Worm (Caenorhabditis elegans) whole organism, late embryonic: Measurements from ENCODE around the gene cul-6.

ENCODE experiments used
- C38D4.7 ChIP-seq: fragments of 200-800 bp; sonication (Bioruptor generic); optimal IDR thresholded peaks from 2 replicates; lab custom pipeline; 2018; ENCODE audit warnings: mild to moderate bottlenecking, missing genetic modification characterization, moderate library complexity, missing compliant biosample characterization
- K02D7.2 ChIP-seq: sonication (generic microtip); optimal IDR thresholded peaks from 2 replicates; lab custom pipeline; 2017; ENCODE audit warnings: mild to moderate bottlenecking, missing genetic modification characterization, missing compliant biosample characterization
- T23F11.4 ChIP-seq: fragments of 200-800 bp; sonication (Bioruptor generic); optimal IDR thresholded peaks from 2 replicates; lab custom pipeline; 2018; ENCODE audit warnings: mild to moderate bottlenecking, missing genetic modification characterization, missing compliant biosample characterization
- Y22D7AL.16 ChIP-seq: sonication (generic microtip); optimal IDR thresholded peaks from 2 replicates; lab custom pipeline; 2016; ENCODE audit warnings: missing genetic modification characterization, missing compliant biosample characterization
- ahr-1 ChIP-seq: sonication (generic microtip); optimal IDR thresholded peaks from 2 replicates; lab custom pipeline; 2016; ENCODE audit warnings: missing genetic modification characterization, missing compliant biosample characterization
- ama-1 ChIP-seq: fragments of 150-350 bp; optimal IDR thresholded peaks from 2 replicates; lab custom pipeline; 2014
- ceh-14 ChIP-seq: sonication (generic microtip); optimal IDR thresholded peaks from 2 replicates; lab custom pipeline; 2016; ENCODE audit warnings: missing genotype, missing genetic modification characterization, missing compliant biosample characterization
- ceh-19 ChIP-seq: fragments of 200-800 bp; sonication (Bioruptor generic); optimal IDR thresholded peaks from 2 replicates; lab custom pipeline; 2018; ENCODE audit warnings: mild to moderate bottlenecking, missing genetic modification characterization, missing compliant biosample characterization
- ceh-2 ChIP-seq: sonication (generic microtip); optimal IDR thresholded peaks from 2 replicates; lab custom pipeline; 2016; ENCODE audit warnings: missing genotype, missing genetic modification characterization, missing compliant biosample characterization
- ceh-24 ChIP-seq: sonication (generic microtip); optimal IDR thresholded peaks from 2 replicates; lab custom pipeline; 2016; ENCODE audit warnings: mild to moderate bottlenecking, missing genetic modification characterization, missing compliant biosample characterization
- ceh-31 ChIP-seq: sonication (generic microtip); optimal IDR thresholded peaks from 2 replicates; lab custom pipeline; 2016; ENCODE audit warnings: missing genetic modification characterization, missing compliant biosample characterization
- ceh-34 ChIP-seq: sonication (generic microtip); optimal IDR thresholded peaks from 2 replicates; lab custom pipeline; 2016; ENCODE audit warnings: mild to moderate bottlenecking, missing genetic modification characterization, missing compliant biosample characterization
- ceh-45 ChIP-seq: fragments of 200-800 bp; sonication (Bioruptor generic); IDR thresholded peaks from 2 replicates; pipeline ENCODE4 v1.3.6; 2022; ENCODE audit warnings: missing genetic modification reagents, missing genetic modification characterization, missing compliant biosample characterization
- ceh-48 ChIP-seq: sonication (generic microtip); optimal IDR thresholded peaks from 2 replicates; lab custom pipeline; 2016; ENCODE audit warnings: missing genetic modification characterization, inconsistent platforms, missing compliant biosample characterization
- ceh-6 ChIP-seq: fragments of 200-800 bp; sonication (Bioruptor generic); optimal IDR thresholded peaks from 2 replicates; lab custom pipeline; 2018; ENCODE audit warnings: mild to moderate bottlenecking, missing genetic modification characterization, missing compliant biosample characterization
- ceh-9 ChIP-seq: sonication (generic microtip); optimal IDR thresholded peaks from 2 replicates; lab custom pipeline; 2016; ENCODE audit warnings: mild to moderate bottlenecking, missing genetic modification characterization, inconsistent platforms, missing compliant biosample characterization
- che-1 ChIP-seq: sonication (generic microtip); optimal IDR thresholded peaks from 2 replicates; lab custom pipeline; 2016; ENCODE audit warnings: mild to moderate bottlenecking, missing genetic modification characterization, missing compliant biosample characterization
- dve-1 ChIP-seq: sonication (generic microtip); optimal IDR thresholded peaks from 2 replicates; lab custom pipeline; 2017; ENCODE audit warnings: antibody characterized with exemption, mild to moderate bottlenecking, missing genetic modification characterization, missing compliant biosample characterization
- elt-2 ChIP-seq: sonication (generic microtip); optimal IDR thresholded peaks from 2 replicates; lab custom pipeline; 2016; ENCODE audit warnings: missing genetic modification reagents, missing genetic modification characterization, missing compliant biosample characterization
- elt-4 ChIP-seq: sonication (generic microtip); optimal IDR thresholded peaks from 2 replicates; lab custom pipeline; 2016; ENCODE audit warnings: missing genetic modification characterization, missing compliant biosample characterization
- eyg-1 ChIP-seq: sonication (generic microtip); optimal IDR thresholded peaks from 2 replicates; lab custom pipeline; 2016; ENCODE audit warnings: missing genotype, missing genetic modification characterization, missing compliant biosample characterization
- fkh-10 ChIP-seq: fragments of 150-350 bp; optimal IDR thresholded peaks from 2 replicates; lab custom pipeline; 2014; ENCODE audit warnings: missing biosample characterization, missing genetic modification reagents, missing genetic modification characterization
- fkh-6 ChIP-seq: sonication (generic microtip); optimal IDR thresholded peaks from 2 replicates; lab custom pipeline; 2016; ENCODE audit warnings: missing genetic modification characterization, missing compliant biosample characterization
- hlh-30 ChIP-seq: sonication (generic microtip); optimal IDR thresholded peaks from 2 replicates; lab custom pipeline; 2017; ENCODE audit warnings: antibody characterized with exemption, missing genetic modification characterization, missing compliant biosample characterization; ENCODE audit not compliant: insufficient read depth
- hlh-6 ChIP-seq: sonication (generic microtip); optimal IDR thresholded peaks from 2 replicates; lab custom pipeline; 2016; ENCODE audit warnings: missing genotype, missing genetic modification characterization, missing compliant biosample characterization
- lin-11 ChIP-seq: fragments of 200-800 bp; sonication (Bioruptor generic); optimal IDR thresholded peaks from 2 replicates; lab custom pipeline; 2018; ENCODE audit warnings: mild to moderate bottlenecking, missing genetic modification characterization, missing compliant biosample characterization
- madf-2 ChIP-seq: sonication (generic microtip); optimal IDR thresholded peaks from 2 replicates; lab custom pipeline; 2017; ENCODE audit warnings: missing genetic modification characterization, missing compliant biosample characterization
- mec-3 ChIP-seq: sonication (generic microtip); optimal IDR thresholded peaks from 2 replicates; lab custom pipeline; 2016; ENCODE audit warnings: borderline replicate concordance, missing genetic modification characterization, missing compliant biosample characterization
- nfya-1 ChIP-seq: sonication (generic microtip); optimal IDR thresholded peaks from 2 replicates; lab custom pipeline; 2017; ENCODE audit warnings: missing genetic modification characterization, mild to moderate bottlenecking, missing compliant biosample characterization, antibody characterized with exemption, moderate library complexity
- nhr-11 ChIP-seq: fragments of 150-350 bp; optimal IDR thresholded peaks from 2 replicates; lab custom pipeline; 2014; ENCODE audit warnings: missing biosample characterization, missing genetic modification characterization
- odd-2 ChIP-seq: sonication (generic microtip); optimal IDR thresholded peaks from 2 replicates; lab custom pipeline; 2017; ENCODE audit warnings: antibody characterized with exemption, mild to moderate bottlenecking, missing genetic modification characterization, missing compliant biosample characterization
- pat-9 ChIP-seq: fragments of 200-800 bp; sonication (Bioruptor generic); optimal IDR thresholded peaks from 2 replicates; lab custom pipeline; 2018; ENCODE audit warnings: mild to moderate bottlenecking, missing genetic modification characterization, moderate library complexity, missing compliant biosample characterization
- pax-1 ChIP-seq: fragments of 150-350 bp; optimal IDR thresholded peaks from 2 replicates; lab custom pipeline; 2014; ENCODE audit warnings: missing biosample characterization, missing genetic modification characterization
- pha-4 ChIP-seq: fragments of 150-350 bp; optimal IDR thresholded peaks from 2 replicates; lab custom pipeline; 2018; ENCODE audit warnings: missing biosample characterization, missing genetic modification reagents, missing genetic modification characterization
- ref-2 ChIP-seq: sonication (generic microtip); optimal IDR thresholded peaks from 2 replicates; lab custom pipeline; 2016; ENCODE audit warnings: missing genetic modification characterization, missing compliant biosample characterization
- rnt-1 ChIP-seq: sonication (generic microtip); optimal IDR thresholded peaks from 2 replicates; lab custom pipeline; 2016; ENCODE audit warnings: missing genetic modification characterization, missing compliant biosample characterization
- sdc-2 ChIP-seq: sonication (generic microtip); optimal IDR thresholded peaks from 2 replicates; lab custom pipeline; 2016; ENCODE audit warnings: missing genotype, missing genetic modification characterization, missing compliant biosample characterization
- tbx-2 ChIP-seq: sonication (generic microtip); optimal IDR thresholded peaks from 2 replicates; lab custom pipeline; 2016; ENCODE audit warnings: missing genetic modification characterization, missing compliant biosample characterization
- tbx-7 ChIP-seq: sonication (generic microtip); optimal IDR thresholded peaks from 2 replicates; lab custom pipeline; 2016; ENCODE audit warnings: missing genotype, missing genetic modification characterization, missing compliant biosample characterization
- ttx-3 ChIP-seq: sonication (generic microtip); optimal IDR thresholded peaks from 2 replicates; lab custom pipeline; 2016; ENCODE audit warnings: missing genetic modification reagents, missing genetic modification characterization, missing compliant biosample characterization
- unc-42 ChIP-seq: sonication (generic microtip); optimal IDR thresholded peaks from 2 replicates; lab custom pipeline; 2016; ENCODE audit warnings: missing genotype, missing genetic modification characterization, missing compliant biosample characterization
- unc-55 ChIP-seq: sonication (generic microtip); optimal IDR thresholded peaks from 2 replicates; lab custom pipeline; 2017; ENCODE audit warnings: missing biosample characterization, missing genetic modification reagents, missing genetic modification characterization
- unc-86 ChIP-seq: sonication (generic microtip); optimal IDR thresholded peaks from 2 replicates; lab custom pipeline; 2016; ENCODE audit warnings: missing genetic modification characterization, missing compliant biosample characterization
- zip-5 ChIP-seq: sonication (generic microtip); optimal IDR thresholded peaks from 2 replicates; lab custom pipeline; 2016; ENCODE audit warnings: missing genetic modification characterization, missing compliant biosample characterization
- ztf-16 ChIP-seq: sonication (generic microtip); optimal IDR thresholded peaks from 2 replicates; lab custom pipeline; 2017; ENCODE audit warnings: missing genetic modification characterization, missing compliant biosample characterization

The cul-6 gene

ce11 chrIV:12594574-12594973, 4.3 kb upstream of the cul-6 start (continued):
- TF ChIP-seq ceh-9 (tag; lab: Kevin White, UChicago): peak; percentile 59
- TF ChIP-seq elt-4 (tag; lab: Kevin White, UChicago): no peak
- peak; percentile 50 for TF ChIP-seq mec-3 (tag; lab: Kevin White, UChicago)
- peak; percentile 47 for TF ChIP-seq C38D4.7 (GFP tag; lab: Kevin White, UChicago)
- peak; percentile 89 for TF ChIP-seq ceh-14
- TF ChIP-seq ceh-24 (tag; lab: Kevin White, UChicago): peak; percentile 49
- TF ChIP-seq eyg-1: no peak
- no peak for TF ChIP-seq unc-55 (GFP tag; lab: Kevin White, UChicago)
- no peak for TF ChIP-seq pax-1
- TF ChIP-seq elt-2 (tag; lab: Kevin White, UChicago): no peak
- TF ChIP-seq che-1 (tag; lab: Kevin White, UChicago): peak; percentile 66
- TF ChIP-seq unc-86: peak; percentile 0
- peak; percentile 59 for TF ChIP-seq lin-11 (tag; lab: Kevin White, UChicago)
- peak; percentile 74 for TF ChIP-seq T23F11.4 (GFP tag; lab: Kevin White, UChicago)
- no peak for TF ChIP-seq ama-1 (lab: Kevin White, UChicago)
- TF ChIP-seq ttx-3 (tag; lab: Kevin White, UChicago): no peak
- no peak for TF ChIP-seq odd-2 (tag; lab: Kevin White, UChicago)
- no peak for TF ChIP-seq ahr-1 (tag; lab: Kevin White, UChicago)
- peak; percentile 74 for TF ChIP-seq pat-9
- TF ChIP-seq madf-2 (tag; lab: Kevin White, UChicago): peak; percentile 38
- peak; percentile 17 for TF ChIP-seq tbx-7 (tag; lab: Kevin White, UChicago)
- peak; percentile 66 for TF ChIP-seq K02D7.2 (tag; lab: Kevin White, UChicago)
- TF ChIP-seq tbx-2 (tag; lab: Kevin White, UChicago): peak; percentile 31
- peak; percentile 40 for TF ChIP-seq ceh-34
- TF ChIP-seq zip-5 (tag; lab: Kevin White, UChicago): peak; percentile 79
- peak; percentile 47 for TF ChIP-seq ref-2 (tag; lab: Kevin White, UChicago)
- peak; percentile 64 for TF ChIP-seq hlh-6 (tag; lab: Kevin White, UChicago)
- TF ChIP-seq ztf-16 (tag; lab: Kevin White, UChicago): peak; percentile 25
- TF ChIP-seq fkh-10: no peak
- TF ChIP-seq ceh-6: peak; percentile 69
- peak; percentile 66 for TF ChIP-seq Y22D7AL.16 (tag; lab: Kevin White, UChicago)

ce11 chrIV:12585966-12586365, 4.3 kb downstream of the cul-6 start, which contains the start of gene K08E7.8:
Gene K08E7.8, minus strand, starts transcription at chrIV:12586066.
- no peak for TF ChIP-seq ceh-45 (GFP tag; lab: Robert Waterston, UW)
- TF ChIP-seq elt-4 (tag; lab: Kevin White, UChicago): no peak
- TF ChIP-seq ceh-34: no peak
- TF ChIP-seq, all 69 proteins: peak for 0

- TF ChIP-seq ahr-1 (tag; lab: Kevin White, UChicago): no peak
- peak; percentile 38 for TF ChIP-seq tbx-2 (tag; lab: Kevin White, UChicago)
- peak; percentile 49 for TF ChIP-seq ceh-48
- TF ChIP-seq T23F11.4 (GFP tag; lab: Kevin White, UChicago): no peak
- TF ChIP-seq ceh-2 (tag; lab: Kevin White, UChicago): no peak
- peak; percentile 4 for TF ChIP-seq fkh-6 (tag; lab: Kevin White, UChicago)
- TF ChIP-seq nfya-1: peak; percentile 42
- no peak for TF ChIP-seq dve-1 (tag; lab: Kevin White, UChicago)
- no peak for TF ChIP-seq pha-4 (tag; lab: Kevin White, UChicago)
- peak; percentile 68 for TF ChIP-seq unc-42
- peak; percentile 27 for TF ChIP-seq sdc-2 (tag; lab: Kevin White, UChicago)
- no peak for TF ChIP-seq hlh-30
- peak; percentile 74 for TF ChIP-seq ceh-31 (tag; lab: Kevin White, UChicago)
- TF ChIP-seq nhr-11: no peak
- peak; percentile 48 for TF ChIP-seq ceh-19 (GFP tag; lab: Kevin White, UChicago)
- TF ChIP-seq fkh-10: no peak
- TF ChIP-seq unc-86: no peak
- no peak for TF ChIP-seq rnt-1 (tag; lab: Kevin White, UChicago)
- TF ChIP-seq, all 69 proteins: peak for 8
These were observed 6.1 kb downstream of the cul-6 start for ce11 chrIV:12584146-12584545.
